Worm (Caenorhabditis elegans) whole organism, L4 larva: ENCODE data around the gene asp-1.

Experiments
- D1046.2 ChIP-seq: fragments of 200-800 bp; sonication (Bioruptor generic); IDR thresholded peaks from 2 replicates; pipeline ENCODE4 v1.3.6; 2022; ENCODE audit warnings: missing genetic modification characterization, missing compliant biosample characterization
- Y5F2A.4 ChIP-seq: fragments of 200-800 bp; sonication (Bioruptor generic); optimal IDR thresholded peaks from 2 replicates; lab custom pipeline; 2018; ENCODE audit warnings: mild to moderate bottlenecking, missing genetic modification characterization, missing compliant biosample characterization
- ZK337.2 ChIP-seq: fragments of 200-800 bp; sonication (Bioruptor generic); IDR thresholded peaks from 2 replicates; pipeline ENCODE4 v1.3.6; 2022; ENCODE audit warnings: missing genetic modification reagents, missing genetic modification characterization, missing compliant biosample characterization
- aha-1 ChIP-seq: fragments of 150-350 bp; peaks from one replicate; lab custom pipeline; 2014; ENCODE audit warnings: missing biosample characterization, missing genetic modification characterization
- ceh-20 ChIP-seq: fragments of 200-800 bp; sonication (Bioruptor generic); IDR thresholded peaks from 2 replicates; pipeline ENCODE4 v1.3.6; 2022; ENCODE audit warnings: missing genetic modification reagents, missing genetic modification characterization, missing compliant biosample characterization
- ceh-28 ChIP-seq: fragments of 150-350 bp; optimal IDR thresholded peaks from 2 replicates; lab custom pipeline; 2014; ENCODE audit warnings: missing biosample characterization, missing genetic modification reagents, missing genetic modification characterization
- ceh-32 ChIP-seq: sonication (generic microtip); optimal IDR thresholded peaks from 2 replicates; lab custom pipeline; 2016; ENCODE audit warnings: mild to moderate bottlenecking, missing genetic modification characterization, missing compliant biosample characterization; ENCODE audit not compliant: poor library complexity
- cey-2 ChIP-seq: sonication (generic microtip); optimal IDR thresholded peaks from 3 replicates; lab custom pipeline; 2017; ENCODE audit warnings: missing genetic modification characterization, mild to moderate bottlenecking, missing compliant biosample characterization, antibody characterized with exemption, borderline replicate concordance; ENCODE audit not compliant: insufficient read depth
- dmd-6 ChIP-seq: fragments of 200-800 bp; sonication (Bioruptor generic); IDR thresholded peaks from 2 replicates; pipeline ENCODE4 v1.3.6; 2022; ENCODE audit warnings: missing genetic modification reagents, missing genetic modification characterization, missing compliant biosample characterization
- dpl-1 ChIP-seq: fragments of 150-350 bp; optimal IDR thresholded peaks from 2 replicates; lab custom pipeline; 2014; ENCODE audit warnings: missing biosample characterization, missing genetic modification reagents, missing genetic modification characterization
- fkh-10 ChIP-seq: fragments of 150-350 bp; optimal IDR thresholded peaks from 2 replicates; lab custom pipeline; 2014; ENCODE audit warnings: missing biosample characterization, missing genetic modification reagents, missing genetic modification characterization
- fos-1 ChIP-seq: fragments of 150-350 bp; optimal IDR thresholded peaks from 2 replicates; lab custom pipeline; 2014; ENCODE audit warnings: missing biosample characterization, missing genetic modification characterization
- lin-29 ChIP-seq: fragments of 200-800 bp; sonication (Bioruptor generic); IDR thresholded peaks from 2 replicates; pipeline ENCODE4 v1.3.6; 2022; ENCODE audit warnings: missing genetic modification reagents, missing genetic modification characterization, missing compliant biosample characterization
- madf-5 ChIP-seq, 2 experiments: fragments of 200-800 bp; sonication (Bioruptor generic); IDR thresholded peaks; 2 replicates each; pipeline ENCODE4 v1.3.6; 2022; ENCODE audit warnings: missing compliant biosample characterization in 2 of 2, missing genetic modification characterization in 2 of 2
- mes-2 ChIP-seq: sonication (generic microtip); optimal IDR thresholded peaks from 2 replicates; lab custom pipeline; 2016; ENCODE audit warnings: missing genotype, mild to moderate bottlenecking, missing genetic modification characterization, missing compliant biosample characterization; ENCODE audit not compliant: poor library complexity, severe bottlenecking
- nhr-41 ChIP-seq: fragments of 200-800 bp; sonication (Bioruptor generic); IDR thresholded peaks from 2 replicates; pipeline ENCODE4 v1.3.6; 2022; ENCODE audit warnings: missing genetic modification reagents, missing genetic modification characterization, missing compliant biosample characterization
- pha-4 ChIP-seq, 2 experiments: fragments of 150-350 bp in 1 of 2; fragments of 200-800 bp in 1 of 2; sonication (Bioruptor generic) in 1 of 2; IDR thresholded peaks in 1 of 2; optimal IDR thresholded peaks in 1 of 2; 2 replicates each; pipeline versions ENCODE4 v1.3.6 to Lab custom; 2014 to 2022; ENCODE audit warnings: missing genetic modification characterization in 2 of 2, missing genetic modification reagents in 2 of 2, missing biosample characterization in 1 of 2, missing compliant biosample characterization in 1 of 2
- set-16 ChIP-seq: fragments of 200-800 bp; sonication (Bioruptor generic); IDR thresholded peaks from 2 replicates; pipeline ENCODE4 v1.3.6; 2022; ENCODE audit warnings: missing genetic modification reagents, missing genetic modification characterization, missing compliant biosample characterization
- skn-1 ChIP-seq: fragments of 150-350 bp; optimal IDR thresholded peaks from 2 replicates; lab custom pipeline; 2014; ENCODE audit warnings: missing biosample characterization, missing genetic modification characterization
- spr-1 ChIP-seq: sonication (generic microtip); optimal IDR thresholded peaks from 2 replicates; lab custom pipeline; 2016; ENCODE audit warnings: mild to moderate bottlenecking, missing genetic modification characterization, missing compliant biosample characterization
- tra-1 ChIP-seq: fragments of 200-800 bp; sonication (Bioruptor generic); IDR thresholded peaks from 2 replicates; pipeline ENCODE4 v1.3.6; 2022; ENCODE audit warnings: missing genetic modification reagents, missing genetic modification characterization, missing compliant biosample characterization
- unc-62 ChIP-seq, 3 experiments: fragments of 150-350 bp in 1 of 3; sonication (generic microtip); optimal IDR thresholded peaks in 2 of 3; peaks in 1 of 3; 1 replicate in 1 of 3; 2 replicates in 2 of 3; lab custom pipeline; 2014 to 2017; ENCODE audit warnings: missing biosample characterization in 3 of 3, missing genetic modification characterization in 3 of 3, missing genetic modification reagents in 3 of 3, missing genotype in 1 of 3
- vab-7 ChIP-seq: fragments of 200-800 bp; sonication (Bioruptor generic); IDR thresholded peaks from 2 replicates; pipeline ENCODE4 v1.3.6; 2022; ENCODE audit warnings: missing genetic modification reagents, missing genetic modification characterization, missing compliant biosample characterization
- zip-2 ChIP-seq: fragments of 150-350 bp; optimal IDR thresholded peaks from 2 replicates; lab custom pipeline; 2014; ENCODE audit warnings: missing biosample characterization, missing genetic modification characterization
- ztf-7 ChIP-seq: fragments of 150-350 bp; optimal IDR thresholded peaks from 2 replicates; lab custom pipeline; 2014; ENCODE audit warnings: missing biosample characterization, missing genetic modification characterization

Gene asp-1

ce11 chrV:19044753-19045152 lies 5.8 kb downstream of the asp-1 start, which contains the start of gene asp-15:
asp-15 (minus strand) TSS chrV:19044853.
- no peak for TF ChIP-seq mes-2 (tag; lab: Kevin White, UChicago)
- TF ChIP-seq madf-5 (GFP tag; IDR thresholded peaks at IDR 0.05; lab: Robert Waterston, UW): no peak
- no peak for TF ChIP-seq cey-2 (tag; lab: Kevin White, UChicago)

ce11 chrV:19042256-19042655 lies 8.3 kb downstream of the asp-1 start, which contains the start of gene asp-16:
asp-16 (minus strand) TSS chrV:19042605.
- TF ChIP-seq set-16 (GFP tag; lab: Robert Waterston, UW) (peak; percentile 58), ceh-32 (tag; lab: Kevin White, UChicago) (no peak)
- TF ChIP-seq, all 104 proteins: peak for 1

- no peak for TF ChIP-seq lin-29 (GFP tag; lab: Robert Waterston, UW)
- no peak for TF ChIP-seq nhr-41 (GFP tag; lab: Robert Waterston, UW)
- no peak for TF ChIP-seq dmd-6 (GFP tag; lab: Robert Waterston, UW)
- TF ChIP-seq ZK337.2 (GFP tag; lab: Robert Waterston, UW): no peak
- TF ChIP-seq ztf-7 (tag; lab: Kevin White, UChicago): no peak
- TF ChIP-seq ceh-20: no peak
- no peak for TF ChIP-seq spr-1
- no peak for TF ChIP-seq dpl-1 (GFP tag; lab: Kevin White, UChicago)
- TF ChIP-seq vab-7 (GFP tag; lab: Robert Waterston, UW): no peak
- TF ChIP-seq fos-1 (tag; lab: Kevin White, UChicago): no peak
- no peak for TF ChIP-seq Y5F2A.4 (GFP tag; lab: Kevin White, UChicago)
- no peak for TF ChIP-seq fkh-10 (GFP tag; lab: Kevin White, UChicago)
- TF ChIP-seq pha-4 (GFP tag; IDR thresholded peaks at IDR 0.05; lab: Robert Waterston, UW): no peak
- TF ChIP-seq pha-4 (tag; optimal IDR thresholded peaks at IDR 0.05; lab: Kevin White, UChicago): no peak
Observed at ce11 chrV:19037222-19037621, 13.3 kb downstream of the asp-1 start, which contains the start of gene asp-17. asp-17 (minus strand) TSS chrV:19037322.

- TF ChIP-seq ceh-28 (peak; percentile 81), D1046.2 (GFP tag; lab: Robert Waterston, UW) (no peak)
Observed at ce11 chrV:19036061-19036460, 14.5 kb downstream of the asp-1 start.

ce11 chrV:19031456-19031855 lies 19.1 kb downstream of the asp-1 start, which contains the start of gene Y39B6A.27:
Y39B6A.27 (plus strand) TSS chrV:19031756.
- no peak for TF ChIP-seq vab-7 (GFP tag; lab: Robert Waterston, UW)
- no peak for TF ChIP-seq zip-2 (tag; lab: Kevin White, UChicago)
- TF ChIP-seq spr-1: no peak
- TF ChIP-seq nhr-41 (GFP tag; lab: Robert Waterston, UW): no peak

ce11 chrV:19027338-19027737 lies 23.2 kb downstream of the asp-1 start:
- TF ChIP-seq tra-1 (no peak), unc-62 (GFP tag; optimal IDR thresholded peaks at IDR 0.05 in 1 of 2; lab: Kevin White, UChicago) (no peak), unc-62 (tag; optimal IDR thresholded peaks at IDR 0.05; lab: Kevin White, UChicago) (no peak), ceh-28 (peak; percentile 97), aha-1 (tag; lab: Kevin White, UChicago) (peak; percentile 45)

ce11 chrV:19026163-19026562 lies 24.4 kb downstream of the asp-1 start, which contains the start of gene Y39B6A.25:
Y39B6A.25 (plus strand) TSS chrV:19026463.
- TF ChIP-seq skn-1 (tag; lab: Kevin White, UChicago) (no peak), unc-62 (GFP tag; optimal IDR thresholded peaks at IDR 0.05 in 1 of 2; lab: Kevin White, UChicago) (peak in 1 of 2 experiments; percentile 56), unc-62 (tag; optimal IDR thresholded peaks at IDR 0.05; lab: Kevin White, UChicago) (no peak)
